Fruit fly (Drosophila melanogaster): ENCODE measurements around the gene Efa6.

DNA sequence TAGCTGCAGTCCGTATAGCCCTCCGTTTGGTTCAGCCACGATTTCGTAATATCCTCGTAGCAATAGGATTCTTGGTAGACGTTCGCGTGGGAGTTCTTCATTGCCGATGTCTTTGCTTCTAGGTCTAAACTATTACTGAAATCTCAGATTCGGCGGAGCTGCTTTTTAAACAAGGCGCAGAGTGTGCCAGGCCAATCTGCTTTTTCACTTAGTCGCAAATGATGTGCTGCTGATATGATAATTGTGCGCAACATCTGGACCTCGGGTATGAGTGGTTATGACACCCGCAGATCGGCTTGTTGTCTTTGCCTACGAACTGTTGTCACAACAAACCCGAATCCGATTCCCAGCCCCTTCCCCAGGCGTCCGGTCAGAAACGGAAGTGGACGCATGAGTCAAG lies 1.0 kb upstream of the Efa6 start, which contains the start of gene btn:
- TF ChIP-seq CG2678 (tag; optimal IDR thresholded peaks at IDR 0.05) (no peak), CG10267 (tag; optimal IDR thresholded peaks at IDR 0.05) (no peak), Nf-YA (GFP tag; IDR thresholded peaks at IDR 0.05) (no peak), CG10543 (GFP tag; optimal IDR thresholded peaks at IDR 0.05) (no peak), Dfd (GFP tag; optimal IDR thresholded peaks at IDR 0.05) (no peak), MBD-R2 (GFP tag; IDR thresholded peaks at IDR 0.05) (no peak), pita (GFP tag; optimal IDR thresholded peaks at IDR 0.05) (no peak), CTCF (GFP tag; optimal IDR thresholded peaks at IDR 0.05) (no peak), CG17385 (GFP tag; optimal IDR thresholded peaks at IDR 0.05) (no peak)
